Fruit fly (Drosophila melanogaster) whole organism, adult: Measurements from ENCODE around the gene Moe.
A peak's percentile ranks its signal among the peaks of the same experiment; 100 is the strongest.

ENCODE experiments used
- CG11617 ChIP-seq: fragments of 200-800 bp; sonication (Bioruptor generic); optimal IDR thresholded peaks from 2 replicates; lab custom pipeline; 2017; ENCODE audit warnings: mild to moderate bottlenecking, missing biosample characterization, missing genetic modification reagents, missing genetic modification characterization
- CG33017 ChIP-seq: fragments of 200-800 bp; sonication (Bioruptor generic); optimal IDR thresholded peaks from 2 replicates; lab custom pipeline; 2018; ENCODE audit warnings: missing biosample characterization, mild to moderate bottlenecking, missing genetic modification characterization, moderate library complexity
- cnc ChIP-seq, 2 experiments: fragments of >200 bp; optimal IDR thresholded peaks; 2 replicates each; lab custom pipeline; 2017
- kay ChIP-seq: fragments of 200-800 bp; sonication (Bioruptor generic); peaks from one replicate; lab custom pipeline; 2016; ENCODE audit warnings: missing biosample characterization, missing genetic modification characterization, borderline replicate concordance

- TF ChIP-seq kay (GFP tag; lab: Kevin White, UChicago), result peak; percentile 49
- TF ChIP-seq CG33017 (tag; lab: Kevin White, UChicago), result no peak
- no peak for TF ChIP-seq CG11617 (GFP tag; lab: Kevin White, UChicago)
- no peak for TF ChIP-seq cnc (optimal IDR thresholded peaks at IDR 0.05; lab: Kevin White, UChicago)
Observed at dm6 chrX:8895413-8895812, 2.7 kb downstream of the Moe start.
